Worm (Caenorhabditis elegans): ENCODE measurements around the gene T19D12.4.

- no peak for TF ChIP-seq nhr-76 (tag; optimal IDR thresholded peaks at IDR 0.05)
- TF ChIP-seq T20F7.1 (GFP tag; optimal IDR thresholded peaks at IDR 0.05) = no peak
- no peak for TF ChIP-seq mdt-29 (GFP tag; IDR thresholded peaks at IDR 0.05)
- no peak for TF ChIP-seq hlh-30 (tag; optimal IDR thresholded peaks at IDR 0.05; ENCODE audit: insufficient read depth)
- TF ChIP-seq unc-130 (GFP tag; optimal IDR thresholded peaks at IDR 0.05) = no peak
Observed at ce11 chrII:6673894-6674293, 43.0 kb downstream of the T19D12.4 start, which contains the start of gene H43E16.1.
